Worm (Caenorhabditis elegans) whole organism, L1 larva: Measurements from ENCODE around the gene F49F1.2.
"Not testable (repeated sequence)": the region's sequence is repeated elsewhere in the genome, so short reads cannot be mapped to it uniquely, and the experiment has no call there.

Source experiments
- C04F5.9 ChIP-seq: sonication (generic microtip); optimal IDR thresholded peaks from 2 replicates; lab custom pipeline; 2016; ENCODE audit warnings: missing genetic modification characterization, missing compliant biosample characterization
- C16A3.4 ChIP-seq: fragments of 150-350 bp; optimal IDR thresholded peaks from 2 replicates; lab custom pipeline; 2014; ENCODE audit warnings: missing biosample characterization, missing genetic modification characterization
- F16B12.6 ChIP-seq: fragments of 150-350 bp; optimal IDR thresholded peaks from 2 replicates; lab custom pipeline; 2014; ENCODE audit warnings: missing biosample characterization, missing genetic modification characterization
- aly-2 ChIP-seq: fragments of 150-350 bp; optimal IDR thresholded peaks from 2 replicates; lab custom pipeline; 2014; ENCODE audit warnings: missing biosample characterization, missing genetic modification characterization
- ama-1 ChIP-seq: fragments of 150-350 bp; optimal IDR thresholded peaks from 2 replicates; lab custom pipeline; 2014
- ceh-63 ChIP-seq: fragments of 200-800 bp; sonication (Bioruptor generic); optimal IDR thresholded peaks from 2 replicates; lab custom pipeline; 2018; ENCODE audit warnings: mild to moderate bottlenecking, missing genetic modification characterization, missing compliant biosample characterization
- ceh-8 ChIP-seq: fragments of 200-800 bp; sonication (Bioruptor generic); optimal IDR thresholded peaks from 2 replicates; lab custom pipeline; 2018; ENCODE audit warnings: mild to moderate bottlenecking, missing genetic modification characterization, moderate library complexity, missing compliant biosample characterization
- ceh-82 ChIP-seq, 3 experiments: fragments of 150-350 bp in 1 of 3; sonication (generic microtip) in 2 of 3; optimal IDR thresholded peaks; 2 replicates each; lab custom pipeline; 2014 to 2017; ENCODE audit warnings: missing biosample characterization in 3 of 3, missing genetic modification characterization in 3 of 3
- ces-1 ChIP-seq: fragments of 150-350 bp; optimal IDR thresholded peaks from 2 replicates; lab custom pipeline; 2014; ENCODE audit warnings: missing biosample characterization, missing genetic modification reagents, missing genetic modification characterization
- dsc-1 ChIP-seq: sonication (generic microtip); optimal IDR thresholded peaks from 2 replicates; lab custom pipeline; 2016; ENCODE audit warnings: mild to moderate bottlenecking, missing genetic modification characterization, missing compliant biosample characterization
- efl-1 ChIP-seq, 4 experiments: fragments of 150-350 bp; optimal IDR thresholded peaks in 3 of 4; peaks in 1 of 4; 1 replicate in 1 of 4; 2 replicates in 3 of 4; lab custom pipeline; 2014; ENCODE audit warnings: missing biosample characterization in 2 of 4, missing genetic modification characterization in 2 of 4, missing genetic modification reagents in 2 of 4
- efl-3 ChIP-seq: fragments of 200-800 bp; sonication (Bioruptor generic); optimal IDR thresholded peaks from 2 replicates; lab custom pipeline; 2018; ENCODE audit warnings: mild to moderate bottlenecking, missing genetic modification characterization, missing compliant biosample characterization
- egl-27 ChIP-seq, 2 experiments: fragments of 150-350 bp in 1 of 2; sonication (generic microtip); optimal IDR thresholded peaks; 3 replicates each; lab custom pipeline; 2017 to 2018; ENCODE audit warnings: missing biosample characterization in 2 of 2, missing genetic modification characterization in 2 of 2, missing genetic modification reagents in 2 of 2
- elt-3 ChIP-seq, 6 experiments: fragments of 150-350 bp in 1 of 6; sonication (generic microtip); optimal IDR thresholded peaks; 2 replicates each; lab custom pipeline; 2017 to 2018; ENCODE audit warnings: missing biosample characterization in 6 of 6, missing genetic modification characterization in 6 of 6, inconsistent platforms in 1 of 6
- grh-1 ChIP-seq: fragments of 200-800 bp; sonication (Bioruptor generic); IDR thresholded peaks from 2 replicates; pipeline ENCODE4 v1.3.6; 2022; ENCODE audit warnings: missing genetic modification reagents, missing genetic modification characterization, missing compliant biosample characterization
- hpl-2 ChIP-seq: fragments of 150-350 bp; optimal IDR thresholded peaks from 2 replicates; lab custom pipeline; 2014; ENCODE audit warnings: missing biosample characterization, missing genetic modification reagents, missing genetic modification characterization
- isw-1 ChIP-seq: fragments of 200-800 bp; sonication (Bioruptor generic); IDR thresholded peaks from 2 replicates; pipeline ENCODE4 v1.3.6; 2022; ENCODE audit warnings: missing genetic modification characterization, missing compliant biosample characterization
- jun-1 ChIP-seq: fragments of 150-350 bp; optimal IDR thresholded peaks from 2 replicates; lab custom pipeline; 2014; ENCODE audit warnings: missing biosample characterization, missing genetic modification reagents, missing genetic modification characterization
- lin-13 ChIP-seq: fragments of 150-350 bp; optimal IDR thresholded peaks from 2 replicates; lab custom pipeline; 2014; ENCODE audit warnings: missing biosample characterization, missing genetic modification reagents, missing genetic modification characterization
- lin-35 ChIP-seq, 2 experiments: fragments of 150-350 bp; optimal IDR thresholded peaks; 2 replicates each; lab custom pipeline; 2014; ENCODE audit warnings: missing biosample characterization in 2 of 2, missing genetic modification characterization in 2 of 2, missing genetic modification reagents in 2 of 2
- lin-39 ChIP-seq: fragments of 150-350 bp; optimal IDR thresholded peaks from 2 replicates; lab custom pipeline; 2014; ENCODE audit warnings: missing biosample characterization, missing genetic modification reagents, missing genetic modification characterization
- lir-3 ChIP-seq: sonication (generic microtip); optimal IDR thresholded peaks from 2 replicates; lab custom pipeline; 2016; ENCODE audit warnings: mild to moderate bottlenecking, missing genetic modification characterization, moderate library complexity, missing compliant biosample characterization; ENCODE audit not compliant: poor library complexity
- lsy-2 ChIP-seq, 2 experiments: fragments of 150-350 bp; optimal IDR thresholded peaks; 2 replicates each; lab custom pipeline; 2014; ENCODE audit warnings: missing biosample characterization in 2 of 2, missing genetic modification characterization in 2 of 2
- mef-2 ChIP-seq: fragments of 150-350 bp; optimal IDR thresholded peaks from 2 replicates; lab custom pipeline; 2014; ENCODE audit warnings: missing biosample characterization, missing genetic modification characterization
- nhr-11 ChIP-seq: fragments of 150-350 bp; optimal IDR thresholded peaks from 2 replicates; lab custom pipeline; 2014; ENCODE audit warnings: missing biosample characterization, missing genetic modification characterization
- nhr-20 ChIP-seq: sonication (generic microtip); optimal IDR thresholded peaks from 2 replicates; lab custom pipeline; 2016; ENCODE audit warnings: mild to moderate bottlenecking, missing genetic modification characterization, missing compliant biosample characterization
- nhr-28 ChIP-seq: fragments of 150-350 bp; optimal IDR thresholded peaks from 2 replicates; lab custom pipeline; 2014; ENCODE audit warnings: missing biosample characterization, missing genetic modification characterization
- nhr-47 ChIP-seq: sonication (generic microtip); optimal IDR thresholded peaks from 2 replicates; lab custom pipeline; 2016; ENCODE audit warnings: mild to moderate bottlenecking, missing genetic modification characterization, moderate library complexity, missing compliant biosample characterization
- nhr-71 ChIP-seq: sonication (generic microtip); optimal IDR thresholded peaks from 2 replicates; lab custom pipeline; 2016; ENCODE audit warnings: mild to moderate bottlenecking, missing genetic modification characterization, moderate library complexity, missing compliant biosample characterization
- nhr-84 ChIP-seq: sonication (generic microtip); optimal IDR thresholded peaks from 2 replicates; lab custom pipeline; 2017; ENCODE audit warnings: missing biosample characterization, missing genetic modification characterization
- nhr-85 ChIP-seq: sonication (generic microtip); peaks from one replicate; lab custom pipeline; 2016; ENCODE audit warnings: missing genetic modification characterization, inconsistent platforms, missing compliant biosample characterization
- pag-3 ChIP-seq: sonication (generic microtip); optimal IDR thresholded peaks from 2 replicates; lab custom pipeline; 2017; ENCODE audit warnings: missing genetic modification characterization, mild to moderate bottlenecking, missing compliant biosample characterization, antibody characterized with exemption, borderline replicate concordance; ENCODE audit not compliant: insufficient read depth
- pax-3 ChIP-seq: fragments of 200-800 bp; sonication (Bioruptor generic); optimal IDR thresholded peaks from 2 replicates; lab custom pipeline; 2018; ENCODE audit warnings: mild to moderate bottlenecking, missing genetic modification characterization, moderate library complexity, missing compliant biosample characterization
- pqm-1 ChIP-seq: sonication (generic microtip); optimal IDR thresholded peaks from 3 replicates; lab custom pipeline; 2017; ENCODE audit warnings: missing biosample characterization, missing genetic modification characterization
- rnt-1 ChIP-seq: sonication (generic microtip); optimal IDR thresholded peaks from 2 replicates; lab custom pipeline; 2016; ENCODE audit warnings: mild to moderate bottlenecking, missing genetic modification characterization, moderate library complexity, missing compliant biosample characterization
- skn-1 ChIP-seq: fragments of 150-350 bp; optimal IDR thresholded peaks from 2 replicates; lab custom pipeline; 2014; ENCODE audit warnings: missing biosample characterization, missing genetic modification characterization
- snpc-4 ChIP-seq: fragments of 150-350 bp; optimal IDR thresholded peaks from 2 replicates; lab custom pipeline; 2014; ENCODE audit warnings: missing biosample characterization, missing genetic modification characterization
- sox-4 ChIP-seq: sonication (generic microtip); optimal IDR thresholded peaks from 2 replicates; lab custom pipeline; 2016; ENCODE audit warnings: missing genetic modification characterization, missing compliant biosample characterization
- sptf-1 ChIP-seq: fragments of 150-350 bp; optimal IDR thresholded peaks from 2 replicates; lab custom pipeline; 2014; ENCODE audit warnings: missing biosample characterization, missing genetic modification characterization
- sup-37 ChIP-seq: fragments of 200-800 bp; sonication (Bioruptor generic); optimal IDR thresholded peaks from 2 replicates; lab custom pipeline; 2018; ENCODE audit warnings: mild to moderate bottlenecking, missing genetic modification characterization, missing compliant biosample characterization
- tlp-1 ChIP-seq: fragments of 150-350 bp; optimal IDR thresholded peaks from 2 replicates; lab custom pipeline; 2014; ENCODE audit warnings: missing biosample characterization, missing genetic modification characterization
- unc-30 ChIP-seq: sonication (generic microtip); optimal IDR thresholded peaks from 2 replicates; lab custom pipeline; 2017; ENCODE audit warnings: missing biosample characterization, missing genetic modification characterization
- unc-62 ChIP-seq: fragments of 150-350 bp; optimal IDR thresholded peaks from 2 replicates; lab custom pipeline; 2014; ENCODE audit warnings: missing biosample characterization, missing genetic modification reagents, missing genetic modification characterization
- vab-15 ChIP-seq: sonication (generic microtip); optimal IDR thresholded peaks from 2 replicates; lab custom pipeline; 2017; ENCODE audit warnings: missing genotype, mild to moderate bottlenecking, missing genetic modification characterization, missing compliant biosample characterization
- zag-1 ChIP-seq: fragments of 150-350 bp; optimal IDR thresholded peaks from 2 replicates; lab custom pipeline; 2014; ENCODE audit warnings: missing biosample characterization, missing genetic modification characterization
- ztf-11 ChIP-seq, 2 experiments: sonication (generic microtip); optimal IDR thresholded peaks; 2 replicates each; lab custom pipeline; 2016 to 2017; ENCODE audit warnings: missing genetic modification characterization in 2 of 2, missing biosample characterization in 1 of 2, missing compliant biosample characterization in 1 of 2
- ztf-4 ChIP-seq: fragments of 150-350 bp; optimal IDR thresholded peaks from 2 replicates; lab custom pipeline; 2014; ENCODE audit warnings: missing biosample characterization, missing genetic modification characterization

F49F1.2 gene

ce11 chrIV:4141311-4141710 lies 25.6 kb downstream of the F49F1.2 start, which contains the start of gene F49F1.11:
Gene F49F1.11, minus strand, starts transcription at chrIV:4141411.
- TF ChIP-seq C04F5.9 (tag; lab: Kevin White, UChicago) (no peak), F16B12.6 (tag; lab: Kevin White, UChicago) (no peak), lin-35 (GFP tag; optimal IDR thresholded peaks at IDR 0.05; lab: Kevin White, UChicago) (no peak), sox-4 (tag; lab: Kevin White, UChicago) (no peak), sptf-1 (tag; lab: Kevin White, UChicago) (no peak), pag-3 (tag; lab: Kevin White, UChicago) (no peak), hpl-2 (GFP tag; lab: Kevin White, UChicago) (no peak)

- TF ChIP-seq lsy-2 (tag; optimal IDR thresholded peaks at IDR 0.05; lab: Kevin White, UChicago); grh-1 (GFP tag; lab: Robert Waterston, UW); pag-3 (tag; lab: Kevin White, UChicago): not testable (repeated sequence)
These were observed 27.2 kb downstream of the F49F1.2 start, which contains the start of gene F49F1.12 for ce11 chrIV:4142986-4143385. Gene F49F1.12, minus strand, starts transcription at chrIV:4143086.

ce11 chrIV:4144784-4145183 lies 29.0 kb downstream of the F49F1.2 start, which contains the start of gene R07C12.3:
Gene R07C12.3, plus strand, starts transcription at chrIV:4145084.
- TF ChIP-seq sup-37 (no peak), tlp-1 (tag; lab: Kevin White, UChicago) (no peak), nhr-20 (tag; lab: Kevin White, UChicago) (no peak), ztf-11 (tag; optimal IDR thresholded peaks at IDR 0.05; lab: Kevin White, UChicago) (no peak), nhr-28 (tag; lab: Kevin White, UChicago) (no peak), pqm-1 (tag; lab: Kevin White, UChicago) (no peak), C16A3.4 (tag; lab: Kevin White, UChicago) (no peak), lin-13 (GFP tag; lab: Kevin White, UChicago) (no peak), mef-2 (no peak), isw-1 (GFP tag; lab: Robert Waterston, UW) (no peak), efl-3 (GFP tag; lab: Kevin White, UChicago) (no peak), nhr-84 (tag; lab: Kevin White, UChicago) (no peak), ces-1 (GFP tag; lab: Kevin White, UChicago) (no peak), skn-1 (tag; lab: Kevin White, UChicago) (no peak)
- TF ChIP-seq, all 84 proteins: peak for 0

- no peak for TF ChIP-seq ama-1 (lab: Kevin White, UChicago)
- TF ChIP-seq ceh-82 (tag; optimal IDR thresholded peaks at IDR 0.05; lab: Kevin White, UChicago), result no peak
- no peak for TF ChIP-seq ceh-8 (GFP tag; lab: Kevin White, UChicago)
- no peak for TF ChIP-seq aly-2 (tag; lab: Kevin White, UChicago)
- TF ChIP-seq lir-3 (tag; lab: Kevin White, UChicago), result no peak
- no peak for TF ChIP-seq nhr-71
- no peak for TF ChIP-seq nhr-47 (tag; lab: Kevin White, UChicago)
- TF ChIP-seq elt-3 (tag; optimal IDR thresholded peaks at IDR 0.05; lab: Kevin White, UChicago), result no peak
- no peak for TF ChIP-seq ztf-4 (tag; lab: Kevin White, UChicago)
- TF ChIP-seq dsc-1 (tag; lab: Kevin White, UChicago), result no peak
- no peak for TF ChIP-seq zag-1
- no peak for TF ChIP-seq hpl-2 (GFP tag; lab: Kevin White, UChicago)
- no peak for TF ChIP-seq C16A3.4 (tag; lab: Kevin White, UChicago)
- no peak for TF ChIP-seq unc-62 (GFP tag; lab: Kevin White, UChicago)
- TF ChIP-seq rnt-1 (tag; lab: Kevin White, UChicago), result no peak
- TF ChIP-seq vab-15 (tag; lab: Kevin White, UChicago), result no peak
- TF ChIP-seq ceh-63 (GFP tag; lab: Kevin White, UChicago), result no peak
- no peak for TF ChIP-seq sox-4 (tag; lab: Kevin White, UChicago)
- no peak for TF ChIP-seq egl-27 (tag; optimal IDR thresholded peaks at IDR 0.05; lab: Kevin White, UChicago)
- TF ChIP-seq mef-2, result no peak
- TF ChIP-seq nhr-85 (tag; lab: Kevin White, UChicago), result no peak
- TF ChIP-seq jun-1 (tag; lab: Kevin White, UChicago), result peak; percentile 34
- no peak for TF ChIP-seq unc-30
- no peak for TF ChIP-seq efl-1 (optimal IDR thresholded peaks at IDR 0.05; lab: Kevin White, UChicago)
- TF ChIP-seq efl-1 (GFP tag; optimal IDR thresholded peaks at IDR 0.05 in 1 of 2; lab: Kevin White, UChicago), result peak in 1 of 2 experiments; percentile 38
- TF ChIP-seq ztf-11 (tag; optimal IDR thresholded peaks at IDR 0.05; lab: Kevin White, UChicago), result no peak
- TF ChIP-seq lin-39 (tag; lab: Kevin White, UChicago), result no peak
- TF ChIP-seq snpc-4 (tag; lab: Kevin White, UChicago), result no peak
- no peak for TF ChIP-seq pax-3 (tag; lab: Kevin White, UChicago)
- no peak for TF ChIP-seq nhr-11 (tag; lab: Kevin White, UChicago)
These were observed 32.1 kb downstream of the F49F1.2 start for ce11 chrIV:4147891-4148290.
